Fruit fly (Drosophila melanogaster): ENCODE results near the gene mor.

The mor gene

dm6 chr3R:15975170-15975569 is 2.5 kb upstream of the mor start:
- no peak for TF ChIP-seq gl (tag; optimal IDR thresholded peaks at IDR 0.05)
- TF ChIP-seq CG4496 (GFP tag; IDR thresholded peaks at IDR 0.05) = no peak
- no peak for TF ChIP-seq Pif1B (GFP tag; optimal IDR thresholded peaks at IDR 0.05)
- no peak for TF ChIP-seq CG12605 (GFP tag; IDR thresholded peaks at IDR 0.05)

dm6 chr3R:15974235-15974634 is 1.5 kb upstream of the mor start:
- TF ChIP-seq CG9948 (tag; optimal IDR thresholded peaks at IDR 0.05) = peak; percentile 79
- no peak for TF ChIP-seq D1 (tag; optimal IDR thresholded peaks at IDR 0.05)
- peak; percentile 74 for TF ChIP-seq CG17806 (tag; optimal IDR thresholded peaks at IDR 0.05)
- TF ChIP-seq CG34367 (tag; optimal IDR thresholded peaks at IDR 0.05) = peak; percentile 68
- TF ChIP-seq Snoo (tag; optimal IDR thresholded peaks at IDR 0.05) = peak; percentile 71
- TF ChIP-seq EcR (GFP tag; optimal IDR thresholded peaks at IDR 0.05) = no peak
- TF ChIP-seq CG8159 (tag; optimal IDR thresholded peaks at IDR 0.05) = no peak
- TF ChIP-seq CG12605 (GFP tag; IDR thresholded peaks at IDR 0.05) = no peak
- peak; percentile 64 for TF ChIP-seq CG13204 (GFP tag; optimal IDR thresholded peaks at IDR 0.05)
- TF ChIP-seq rn (GFP tag; IDR thresholded peaks at IDR 0.05) = no peak
- TF ChIP-seq Pif1A (GFP tag; optimal IDR thresholded peaks at IDR 0.05) = peak; percentile 86
- TF ChIP-seq CG32121 (GFP tag; IDR thresholded peaks at IDR 0.05) = no peak
- TF ChIP-seq CG10348 (GFP tag; IDR thresholded peaks at IDR 0.05) = no peak
- TF ChIP-seq CG14655 (GFP tag; optimal IDR thresholded peaks at IDR 0.05) = peak; percentile 83
- peak; percentile 75 for TF ChIP-seq Pif1B (GFP tag; optimal IDR thresholded peaks at IDR 0.05)
- TF ChIP-seq gl (tag; optimal IDR thresholded peaks at IDR 0.05) = peak; percentile 37
- peak; percentile 87 for TF ChIP-seq CG8301 (tag; optimal IDR thresholded peaks at IDR 0.05)
- peak; percentile 76 for TF ChIP-seq CG15710 (tag; optimal IDR thresholded peaks at IDR 0.05)
- no peak for TF ChIP-seq fd96Ca (GFP tag; IDR thresholded peaks at IDR 0.05)
- TF ChIP-seq Ets98B (GFP tag; IDR thresholded peaks at IDR 0.05) = no peak
- no peak for TF ChIP-seq CG4496 (GFP tag; IDR thresholded peaks at IDR 0.05)

dm6 chr3R:15973488-15973975 is 819 bp upstream of the mor start:
- TF ChIP-seq CG14655 (GFP tag; optimal IDR thresholded peaks at IDR 0.05) (peak; percentile 24), gl (tag; optimal IDR thresholded peaks at IDR 0.05) (no peak)

- TF ChIP-seq CG34367 (tag; optimal IDR thresholded peaks at IDR 0.05) (no peak), fd96Ca (GFP tag; IDR thresholded peaks at IDR 0.05) (no peak), Snoo (tag; optimal IDR thresholded peaks at IDR 0.05) (no peak), Pif1A (GFP tag; optimal IDR thresholded peaks at IDR 0.05) (no peak), CG15710 (tag; optimal IDR thresholded peaks at IDR 0.05) (peak; percentile 29), Ets98B (GFP tag; IDR thresholded peaks at IDR 0.05) (no peak), CG12605 (GFP tag; IDR thresholded peaks at IDR 0.05) (no peak), Pif1B (GFP tag; optimal IDR thresholded peaks at IDR 0.05) (no peak), CG32121 (GFP tag; IDR thresholded peaks at IDR 0.05) (no peak), D1 (tag; optimal IDR thresholded peaks at IDR 0.05) (no peak), EcR (GFP tag; optimal IDR thresholded peaks at IDR 0.05) (no peak), CG8159 (tag; optimal IDR thresholded peaks at IDR 0.05) (peak; percentile 49), CG8301 (tag; optimal IDR thresholded peaks at IDR 0.05) (peak; percentile 29), CG4496 (GFP tag; IDR thresholded peaks at IDR 0.05) (no peak), gl (tag; optimal IDR thresholded peaks at IDR 0.05) (no peak), CG13204 (GFP tag; optimal IDR thresholded peaks at IDR 0.05) (no peak), CG14655 (GFP tag; optimal IDR thresholded peaks at IDR 0.05) (no peak), rn (GFP tag; IDR thresholded peaks at IDR 0.05) (no peak), CG10348 (GFP tag; IDR thresholded peaks at IDR 0.05) (no peak), CG17806 (tag; optimal IDR thresholded peaks at IDR 0.05) (peak; percentile 7), CG9948 (tag; optimal IDR thresholded peaks at IDR 0.05) (peak; percentile 43)
Measured at dm6 chr3R:15972979-15973486, 320 bp upstream of the mor start, which contains the start of gene Hel89B. Gene Hel89B, plus strand, starts transcription at chr3R:15973298.

- TF ChIP-seq CG14655 (GFP tag; optimal IDR thresholded peaks at IDR 0.05) = no peak
- TF ChIP-seq CG32121 (GFP tag; IDR thresholded peaks at IDR 0.05) = peak; percentile 70
- peak; percentile 90 for TF ChIP-seq CG9948 (tag; optimal IDR thresholded peaks at IDR 0.05)
- TF ChIP-seq D1 (tag; optimal IDR thresholded peaks at IDR 0.05) = no peak
- TF ChIP-seq CG34367 (tag; optimal IDR thresholded peaks at IDR 0.05) = peak; percentile 89
- TF ChIP-seq CG8159 (tag; optimal IDR thresholded peaks at IDR 0.05) = no peak
- TF ChIP-seq CG8301 (tag; optimal IDR thresholded peaks at IDR 0.05) = no peak
- TF ChIP-seq rn (GFP tag; IDR thresholded peaks at IDR 0.05) = no peak
- TF ChIP-seq Snoo (tag; optimal IDR thresholded peaks at IDR 0.05) = peak; percentile 83
- TF ChIP-seq CG15710 (tag; optimal IDR thresholded peaks at IDR 0.05) = peak; percentile 94
- TF ChIP-seq CG12605 (GFP tag; IDR thresholded peaks at IDR 0.05) = no peak; the same call in 1 of the 2 replicates
- peak; percentile 51 for TF ChIP-seq CG17806 (tag; optimal IDR thresholded peaks at IDR 0.05)
- TF ChIP-seq CG10348 (GFP tag; IDR thresholded peaks at IDR 0.05) = peak; percentile 56; the same call in 1 of the 2 replicates
- TF ChIP-seq fd96Ca (GFP tag; IDR thresholded peaks at IDR 0.05) = no peak
- TF ChIP-seq EcR (GFP tag; optimal IDR thresholded peaks at IDR 0.05) = peak; percentile 35
- no peak for TF ChIP-seq CG4496 (GFP tag; IDR thresholded peaks at IDR 0.05)
Measured at dm6 chr3R:15965169-15965568, 7.5 kb downstream of the mor start, which contains the start of the genes CG32856 and Rbf2. Gene CG32856, minus strand, starts transcription at chr3R:15965351. Gene Rbf2, plus strand, starts transcription at chr3R:15965446.

- TF ChIP-seq CG10348 (GFP tag; IDR thresholded peaks at IDR 0.05) (no peak), CG9948 (tag; optimal IDR thresholded peaks at IDR 0.05) (no peak), Pif1A (GFP tag; optimal IDR thresholded peaks at IDR 0.05) (no peak), rn (GFP tag; IDR thresholded peaks at IDR 0.05) (no peak)
Measured at dm6 chr3R:15963690-15964281, 8.9 kb downstream of the mor start, which contains the start of the genes CG4287 and CG5516. Gene CG4287, minus strand, starts transcription at chr3R:15963867. Gene CG5516, plus strand, starts transcription at chr3R:15963884.
